Fruit fly (Drosophila melanogaster): ENCODE data around the gene Hsp60A.
A peak's percentile ranks its signal among the peaks of the same experiment; 100 is the strongest.

Hsp60A gene

DNA sequence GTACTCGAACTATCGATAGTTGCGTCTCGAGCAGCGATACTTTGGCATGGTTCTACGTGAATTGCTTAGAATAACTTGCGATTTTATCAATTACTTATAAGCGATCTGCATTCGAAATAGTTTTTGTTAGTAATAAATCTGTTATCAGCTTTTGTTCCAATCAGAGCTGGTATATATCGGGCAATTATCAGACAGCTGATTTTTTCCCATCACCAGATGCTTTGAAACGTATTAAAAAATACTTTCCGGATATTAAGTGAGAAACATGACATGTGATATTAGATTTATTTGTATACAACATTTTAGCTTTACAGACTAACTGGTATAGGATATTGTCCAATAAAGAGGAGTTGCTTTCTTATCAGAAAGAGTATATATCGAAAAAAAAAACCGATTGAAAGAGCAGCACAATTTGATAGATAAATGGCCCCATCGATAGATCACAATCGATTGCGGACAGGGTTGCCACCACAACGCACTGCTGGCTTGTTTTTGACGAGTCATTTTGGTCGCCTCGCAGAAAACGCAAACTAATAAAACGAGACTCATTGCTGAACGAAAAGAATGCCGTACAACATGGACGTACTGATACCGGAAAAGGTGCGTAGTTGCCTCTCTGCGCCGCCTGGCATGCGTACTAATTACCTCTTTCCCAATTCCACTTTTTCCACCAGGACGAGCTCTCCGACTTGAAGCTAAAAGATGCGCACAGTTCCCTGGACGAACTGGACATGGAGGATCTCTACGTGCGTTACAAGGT lies 16.6 kb downstream of the Hsp60A start, which contains the start of gene Rpt3 (continued):
- TF ChIP-seq fd96Cb (tag; optimal IDR thresholded peaks at IDR 0.05) = no peak
- peak; percentile 76 for TF ChIP-seq unc-4 (GFP tag; IDR thresholded peaks at IDR 0.05; ENCODE audit: partially characterized antibody)
- no peak for TF ChIP-seq shn (GFP tag; optimal IDR thresholded peaks at IDR 0.05)
- peak; percentile 73 for TF ChIP-seq CG6791 (GFP tag; IDR thresholded peaks at IDR 0.05; ENCODE audit: partially characterized antibody)
- no peak for TF ChIP-seq CG7556 (GFP tag; optimal IDR thresholded peaks at IDR 0.05)
- TF ChIP-seq Scr (GFP tag; IDR thresholded peaks at IDR 0.05; ENCODE audit: partially characterized antibody) = peak; percentile 88
- no peak for TF ChIP-seq CG9215 (GFP tag; IDR thresholded peaks at IDR 0.05)
- TF ChIP-seq CG7987 (GFP tag; optimal IDR thresholded peaks at IDR 0.05) = no peak
- no peak for TF ChIP-seq Hey (tag; optimal IDR thresholded peaks at IDR 0.05)
- peak; percentile 44 for TF ChIP-seq CG12659 (GFP tag; optimal IDR thresholded peaks at IDR 0.05)
- peak; percentile 36 for TF ChIP-seq pzg (GFP tag; optimal IDR thresholded peaks at IDR 0.05)
- 0 out of 2 replicates have a peak, but pooled peaks have one; percentile 6 for TF ChIP-seq E2f2 (GFP tag; IDR thresholded peaks at IDR 0.05)
- TF ChIP-seq CG3838 (GFP tag; optimal IDR thresholded peaks at IDR 0.05) = no peak
- no peak for TF ChIP-seq CG17568 (GFP tag; optimal IDR thresholded peaks at IDR 0.05)
- TF ChIP-seq Lim3 (GFP tag; IDR thresholded peaks at IDR 0.05) = no peak
- TF ChIP-seq CG13775 (GFP tag; optimal IDR thresholded peaks at IDR 0.05) = peak; percentile 14
- peak; percentile 82; the same call in 2 of the 3 replicates for TF ChIP-seq CG14860 (GFP tag; IDR thresholded peaks at IDR 0.05; ENCODE audit: partially characterized antibody)
- no peak for TF ChIP-seq tin (GFP tag; optimal IDR thresholded peaks at IDR 0.05)
- no peak for TF ChIP-seq nau (GFP tag; optimal IDR thresholded peaks at IDR 0.05)
- TF ChIP-seq lilli (GFP tag; optimal IDR thresholded peaks at IDR 0.05) = peak; percentile 24
- TF ChIP-seq al (GFP tag; IDR thresholded peaks at IDR 0.05) = no peak
- TF ChIP-seq CG10543 (GFP tag; optimal IDR thresholded peaks at IDR 0.05) = no peak
- TF ChIP-seq nmo (GFP tag; optimal IDR thresholded peaks at IDR 0.05) = peak; percentile 39
- TF ChIP-seq Mes4 (GFP tag; optimal IDR thresholded peaks at IDR 0.05) = no peak
- no peak for TF ChIP-seq prd (optimal IDR thresholded peaks at IDR 0.05)
- no peak for TF ChIP-seq prd (GFP tag; IDR thresholded peaks at IDR 0.05)
- TF ChIP-seq CG3847 (GFP tag; IDR thresholded peaks at IDR 0.05) = no peak
- peak; percentile 90 for TF ChIP-seq Sry-δ (GFP tag; optimal IDR thresholded peaks at IDR 0.05)
- no peak for TF ChIP-seq CG9876 (GFP tag; optimal IDR thresholded peaks at IDR 0.05)
- TF ChIP-seq CG9437 (GFP tag; optimal IDR thresholded peaks at IDR 0.05) = peak; percentile 5
- TF ChIP-seq Antp (GFP tag; optimal IDR thresholded peaks at IDR 0.05) = no peak
- TF ChIP-seq hb (GFP tag; IDR thresholded peaks at IDR 0.05; ENCODE audit: partially characterized antibody) = peak; percentile 72; the same call in 2 of the 3 replicates
- TF ChIP-seq CG32532 (GFP tag; IDR thresholded peaks at IDR 0.05) = 0 out of 2 replicates have a peak, but pooled peaks have one; percentile 8
- peak; percentile 55; the same call in 1 of the 2 replicates for TF ChIP-seq CG42726 (GFP tag; IDR thresholded peaks at IDR 0.05; ENCODE audit: partially characterized antibody)
- peak; percentile 47 for TF ChIP-seq Bgb (GFP tag; IDR thresholded peaks at IDR 0.05; ENCODE audit: partially characterized antibody)
- TF ChIP-seq Myb (GFP tag; optimal IDR thresholded peaks at IDR 0.05) = peak; percentile 37
- TF ChIP-seq gcm2 (GFP tag; optimal IDR thresholded peaks at IDR 0.05) = no peak
- peak; percentile 14 for TF ChIP-seq CG9797 (GFP tag; optimal IDR thresholded peaks at IDR 0.05)
- no peak for TF ChIP-seq CG10431 (GFP tag; optimal IDR thresholded peaks at IDR 0.05)
- no peak for TF ChIP-seq CG31224 (GFP tag; IDR thresholded peaks at IDR 0.05)
- peak; percentile 56 for TF ChIP-seq CG7963 (GFP tag; IDR thresholded peaks at IDR 0.05; ENCODE audit: partially characterized antibody)
- TF ChIP-seq sna (GFP tag; IDR thresholded peaks at IDR 0.05; ENCODE audit: partially characterized antibody) = peak; percentile 77
- no peak for TF ChIP-seq CG30431 (GFP tag; optimal IDR thresholded peaks at IDR 0.05)
- TF ChIP-seq CG30403 (GFP tag; optimal IDR thresholded peaks at IDR 0.05) = peak; percentile 39
- no peak for TF ChIP-seq br (optimal IDR thresholded peaks at IDR 0.05)
- TF ChIP-seq cg (GFP tag; optimal IDR thresholded peaks at IDR 0.05) = no peak
- TF ChIP-seq inv (GFP tag; IDR thresholded peaks at IDR 0.05; ENCODE audit: partially characterized antibody) = peak; percentile 74; the same call in 1 of the 2 replicates
- TF ChIP-seq zen2 (GFP tag; IDR thresholded peaks at IDR 0.05; ENCODE audit: partially characterized antibody) = peak; percentile 68; the same call in 1 of the 3 replicates
